Worm (Caenorhabditis elegans): ENCODE measurements around the gene frpr-4.

Gene frpr-4

DNA sequence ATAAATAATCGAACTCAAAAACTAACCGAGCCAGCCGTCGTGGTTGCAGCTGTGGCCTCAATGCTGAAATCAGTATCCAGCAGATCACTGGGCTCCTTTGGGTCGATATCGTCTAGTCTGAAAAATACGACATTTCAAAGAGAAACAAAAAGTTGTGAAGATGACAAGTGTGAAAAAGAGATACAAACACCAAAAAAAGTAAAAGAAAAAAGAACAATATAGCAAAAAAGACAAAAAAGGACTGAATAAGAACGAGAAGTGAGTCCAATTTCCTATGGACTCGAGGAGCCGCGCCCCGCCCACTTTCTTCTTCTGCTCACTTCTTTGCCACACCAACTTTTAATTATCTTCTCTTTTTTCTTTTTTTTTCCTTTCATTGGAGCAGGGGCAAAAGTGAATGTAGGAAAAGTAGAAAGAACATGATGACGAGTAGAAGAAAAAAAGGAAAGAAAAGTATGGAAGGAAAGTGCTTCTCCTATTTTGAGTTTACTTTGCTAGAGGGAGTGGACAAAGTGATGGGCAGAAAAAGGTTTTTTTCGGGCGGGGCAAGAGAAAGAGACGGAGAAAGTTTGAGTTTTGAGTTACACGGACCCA, 16.5 kb upstream of the frpr-4 start, which contains the start of gene drn-1:
TSS of gene drn-1 (minus strand) at position 117 of the 594 bp plus-strand sequence.
- TF ChIP-seq him-1 (tag; optimal IDR thresholded peaks at IDR 0.05), result no peak
- TF ChIP-seq dao-5 (tag; optimal IDR thresholded peaks at IDR 0.05), result no peak
- TF ChIP-seq W03F9.2 (tag; optimal IDR thresholded peaks at IDR 0.05), result no peak

- no peak for TF ChIP-seq W03F9.2 (tag; optimal IDR thresholded peaks at IDR 0.05)
- TF ChIP-seq him-1 (tag; optimal IDR thresholded peaks at IDR 0.05), result no peak
- TF ChIP-seq dao-5 (tag; optimal IDR thresholded peaks at IDR 0.05), result no peak
Measured at ce11 chrII:5268977-5269376, 13.6 kb upstream of the frpr-4 start.

DNA sequence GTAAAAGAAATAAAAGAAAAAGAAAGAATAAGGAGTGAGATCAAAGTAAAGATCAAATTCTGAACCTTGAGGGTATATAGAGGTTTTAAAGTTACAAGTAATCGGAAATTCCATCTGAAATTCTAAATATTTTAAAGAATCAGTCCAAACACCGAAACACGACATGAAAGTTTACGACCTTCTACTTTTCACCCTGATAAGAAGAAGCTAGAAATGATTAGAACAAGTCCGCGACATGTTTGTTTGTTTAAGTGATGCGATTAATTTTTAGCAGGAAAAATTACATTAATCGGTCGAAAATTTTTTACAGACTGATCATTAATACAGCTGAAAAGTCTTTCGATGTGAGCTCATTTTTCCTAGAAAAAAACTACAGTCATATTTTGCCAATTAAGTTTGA, 9.3 kb upstream of the frpr-4 start:
- TF ChIP-seq W03F9.2 (tag; optimal IDR thresholded peaks at IDR 0.05) (no peak), dao-5 (tag; optimal IDR thresholded peaks at IDR 0.05) (no peak), him-1 (tag; optimal IDR thresholded peaks at IDR 0.05) (no peak)

- no peak for TF ChIP-seq him-1 (tag; optimal IDR thresholded peaks at IDR 0.05)
- no peak for TF ChIP-seq dao-5 (tag; optimal IDR thresholded peaks at IDR 0.05)
- no peak for TF ChIP-seq W03F9.2 (tag; optimal IDR thresholded peaks at IDR 0.05)
Measured at ce11 chrII:5246791-5247361, 8.5 kb downstream of the frpr-4 start, which contains the start of gene ptr-6. Gene ptr-6 (minus strand): TSS chrII:5246837.

DNA sequence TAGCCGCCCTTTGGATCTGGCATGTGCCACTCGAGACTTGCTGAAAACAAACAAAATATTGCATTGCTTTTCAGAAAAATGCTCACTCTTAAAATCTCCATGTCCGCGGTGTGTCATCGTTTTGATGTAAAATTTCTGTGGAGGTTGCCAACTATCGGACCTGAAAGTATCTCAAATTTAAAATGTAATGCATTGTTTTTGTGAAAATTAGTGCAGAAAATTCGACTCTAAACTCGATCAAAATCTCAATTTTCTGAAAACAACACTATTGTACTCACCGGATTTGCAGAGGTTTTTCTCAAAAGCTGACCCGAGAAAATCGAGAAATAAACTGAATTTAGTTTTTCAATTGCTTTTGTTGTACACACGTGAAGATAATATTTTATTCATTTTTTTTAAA, 13.8 kb downstream of the frpr-4 start, which contains the start of gene T16D1.1:
TSS of gene T16D1.1 (minus strand) at position 101 of the 400 bp plus-strand sequence.
- TF ChIP-seq W03F9.2 (tag; optimal IDR thresholded peaks at IDR 0.05) (no peak), him-1 (tag; optimal IDR thresholded peaks at IDR 0.05) (no peak), dao-5 (tag; optimal IDR thresholded peaks at IDR 0.05) (no peak)

ce11 chrII:5238366-5238765, 17.0 kb downstream of the frpr-4 start, which contains the start of gene pho-4:
Gene pho-4 (minus strand): TSS chrII:5238466.
- TF ChIP-seq him-1 (tag; optimal IDR thresholded peaks at IDR 0.05) (no peak), dao-5 (tag; optimal IDR thresholded peaks at IDR 0.05) (no peak), W03F9.2 (tag; optimal IDR thresholded peaks at IDR 0.05) (no peak)

DNA sequence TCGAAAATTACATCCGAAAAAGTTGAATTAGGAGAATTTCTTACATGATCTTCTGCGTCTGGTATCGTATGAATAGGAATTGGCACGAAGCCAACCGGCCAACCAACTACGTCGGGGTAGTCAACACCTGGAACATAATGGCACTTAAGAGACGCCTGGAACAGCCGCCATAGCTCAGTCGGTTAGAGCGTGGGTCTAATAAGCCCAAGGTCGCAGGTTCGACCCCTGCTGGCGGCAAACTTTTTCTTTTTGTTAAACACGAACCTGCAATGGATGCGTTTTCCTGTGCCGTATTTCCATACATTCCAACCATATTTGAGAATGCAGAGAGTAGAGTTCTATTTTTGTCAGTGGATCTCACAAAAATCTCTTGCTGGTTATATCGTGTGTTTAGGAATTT, 17.6 kb downstream of the frpr-4 start:
- TF ChIP-seq W03F9.2 (tag; optimal IDR thresholded peaks at IDR 0.05) (no peak), him-1 (tag; optimal IDR thresholded peaks at IDR 0.05) (no peak), dao-5 (tag; optimal IDR thresholded peaks at IDR 0.05) (no peak)

ce11 chrII:5235758-5236157, 19.6 kb downstream of the frpr-4 start, which contains the start of gene pho-1:
Gene pho-1 (minus strand): TSS chrII:5235846.
- TF ChIP-seq W03F9.2 (tag; optimal IDR thresholded peaks at IDR 0.05) (no peak), dao-5 (tag; optimal IDR thresholded peaks at IDR 0.05) (no peak), him-1 (tag; optimal IDR thresholded peaks at IDR 0.05) (no peak)

DNA sequence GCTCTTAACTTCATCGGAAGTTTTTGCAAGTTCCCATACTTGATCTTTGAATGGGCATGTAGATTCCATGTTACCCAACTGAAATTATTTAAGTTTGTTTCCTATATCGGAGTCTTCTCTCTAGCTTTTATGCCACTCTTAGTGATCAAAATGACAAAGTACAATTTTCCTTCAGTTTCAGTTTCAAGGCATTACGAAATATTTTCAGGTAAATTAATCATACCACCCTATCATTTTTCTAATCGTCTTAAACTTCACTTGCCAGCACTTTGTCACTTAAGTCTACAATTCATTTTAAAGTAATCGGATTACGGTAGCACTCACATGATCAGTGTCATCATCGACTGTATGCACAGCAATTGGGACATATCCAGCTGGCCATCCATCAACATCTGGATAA, 20.6 kb downstream of the frpr-4 start:
- TF ChIP-seq dao-5 (tag; optimal IDR thresholded peaks at IDR 0.05) (no peak), W03F9.2 (tag; optimal IDR thresholded peaks at IDR 0.05) (no peak), him-1 (tag; optimal IDR thresholded peaks at IDR 0.05) (no peak)

DNA sequence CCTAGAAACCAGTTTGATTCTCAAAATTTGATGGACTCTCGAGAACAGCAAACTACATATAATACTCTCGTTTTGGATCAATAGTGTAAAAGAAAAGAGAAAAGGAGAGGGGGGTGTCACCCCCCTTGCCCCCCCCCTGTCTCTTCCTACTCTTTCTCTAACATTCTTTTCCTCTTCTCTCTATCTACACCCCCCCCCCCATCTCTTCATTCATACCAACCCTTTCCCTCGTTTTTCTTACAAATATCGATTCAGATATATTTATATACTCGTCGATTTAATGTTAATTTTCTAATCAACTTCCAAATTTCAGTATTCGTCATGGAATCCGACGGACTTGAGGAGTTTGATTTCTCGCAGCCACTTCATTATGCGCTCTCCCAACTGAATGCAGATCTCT, 24.2 kb downstream of the frpr-4 start, which contains the start of gene EGAP2.1:
TSS of gene EGAP2.1 (plus strand) at position 301 of the 400 bp plus-strand sequence.
- TF ChIP-seq dao-5 (tag; optimal IDR thresholded peaks at IDR 0.05) (no peak), him-1 (tag; optimal IDR thresholded peaks at IDR 0.05) (no peak), W03F9.2 (tag; optimal IDR thresholded peaks at IDR 0.05) (no peak)

- no peak for TF ChIP-seq him-1 (tag; optimal IDR thresholded peaks at IDR 0.05)
- TF ChIP-seq dao-5 (tag; optimal IDR thresholded peaks at IDR 0.05), result no peak
- no peak for TF ChIP-seq W03F9.2 (tag; optimal IDR thresholded peaks at IDR 0.05)
Measured at ce11 chrII:5229596-5229995, 25.7 kb downstream of the frpr-4 start, which contains the start of gene EGAP2.2. Gene EGAP2.2 (plus strand): TSS chrII:5229896.

ce11 chrII:5228662-5229061, 26.7 kb downstream of the frpr-4 start:
- TF ChIP-seq him-1 (tag; optimal IDR thresholded peaks at IDR 0.05), result no peak
- TF ChIP-seq W03F9.2 (tag; optimal IDR thresholded peaks at IDR 0.05), result no peak
- no peak for TF ChIP-seq dao-5 (tag; optimal IDR thresholded peaks at IDR 0.05)

ce11 chrII:5227768-5228167, 27.6 kb downstream of the frpr-4 start:
- no peak for TF ChIP-seq him-1 (tag; optimal IDR thresholded peaks at IDR 0.05)
- no peak for TF ChIP-seq W03F9.2 (tag; optimal IDR thresholded peaks at IDR 0.05)
- no peak for TF ChIP-seq dao-5 (tag; optimal IDR thresholded peaks at IDR 0.05)

DNA sequence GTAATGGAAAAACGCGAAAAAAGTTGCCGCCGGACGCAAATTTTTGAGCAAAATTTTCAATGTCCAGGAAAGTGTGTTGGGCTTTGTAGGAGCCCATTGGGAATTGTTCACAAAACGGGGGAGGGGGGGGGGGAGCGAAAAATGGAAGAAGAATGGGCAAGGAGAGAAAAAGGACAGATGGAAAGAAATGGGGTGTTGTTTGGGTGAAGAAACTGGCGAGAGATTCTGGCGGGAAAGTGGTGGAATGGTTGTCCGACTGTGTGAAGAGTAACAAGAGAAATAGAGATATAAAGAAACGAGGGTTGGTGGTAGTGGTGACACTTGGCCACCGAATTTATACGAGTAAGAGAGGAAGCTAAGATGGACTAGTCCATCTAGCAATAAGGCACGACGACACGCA, 29.0 kb downstream of the frpr-4 start:
- no peak for TF ChIP-seq him-1 (tag; optimal IDR thresholded peaks at IDR 0.05)
- no peak for TF ChIP-seq dao-5 (tag; optimal IDR thresholded peaks at IDR 0.05)
- TF ChIP-seq W03F9.2 (tag; optimal IDR thresholded peaks at IDR 0.05), result no peak
